Worm (Caenorhabditis elegans) whole organism, L3 larva: ENCODE results near the gene pigb-1.

Experiments used
- aly-2 ChIP-seq: fragments of 150-350 bp; optimal IDR thresholded peaks from 2 replicates; lab custom pipeline; 2014; ENCODE audit warnings: missing biosample characterization, missing genetic modification characterization
- egl-27 ChIP-seq: sonication (generic microtip); optimal IDR thresholded peaks from 4 replicates; lab custom pipeline; 2017; ENCODE audit warnings: missing biosample characterization, missing genetic modification reagents, missing genetic modification characterization
- fkh-2 ChIP-seq: fragments of 150-350 bp; optimal IDR thresholded peaks from 2 replicates; lab custom pipeline; 2014; ENCODE audit warnings: missing biosample characterization, missing genetic modification reagents, missing genetic modification characterization
- fos-1 ChIP-seq: fragments of 150-350 bp; optimal IDR thresholded peaks from 2 replicates; lab custom pipeline; 2014; ENCODE audit warnings: missing biosample characterization, missing genetic modification characterization
- hmg-11 ChIP-seq: sonication (generic microtip); optimal IDR thresholded peaks from 2 replicates; lab custom pipeline; 2016; ENCODE audit warnings: missing genetic modification characterization, missing compliant biosample characterization
- mdl-1 ChIP-seq: fragments of 150-350 bp; optimal IDR thresholded peaks from 2 replicates; lab custom pipeline; 2014; ENCODE audit warnings: missing biosample characterization, missing genetic modification characterization
- nhr-76 ChIP-seq: fragments of 150-350 bp; sonication (generic microtip); optimal IDR thresholded peaks from 5 replicates; lab custom pipeline; 2014; ENCODE audit warnings: missing biosample characterization, missing genetic modification characterization
- snpc-4 ChIP-seq: fragments of 150-350 bp; optimal IDR thresholded peaks from 2 replicates; lab custom pipeline; 2014; ENCODE audit warnings: missing biosample characterization, missing genetic modification characterization
- tbx-2 ChIP-seq: sonication (generic microtip); optimal IDR thresholded peaks from 2 replicates; lab custom pipeline; 2016; ENCODE audit warnings: mild to moderate bottlenecking, missing genetic modification characterization, missing compliant biosample characterization
- unc-62 ChIP-seq: fragments of 150-350 bp; sonication (generic microtip); optimal IDR thresholded peaks from 4 replicates; lab custom pipeline; 2014; ENCODE audit warnings: missing biosample characterization, missing genetic modification reagents, missing genetic modification characterization
- zag-1 ChIP-seq: fragments of 150-350 bp; optimal IDR thresholded peaks from 2 replicates; lab custom pipeline; 2014; ENCODE audit warnings: missing biosample characterization, missing genetic modification characterization

ce11 chrII:4981682-4982404, 11.0 kb downstream of the pigb-1 start:
- TF ChIP-seq fos-1 (tag; lab: Kevin White, UChicago) (no peak), hmg-11 (no peak), tbx-2 (tag; lab: Kevin White, UChicago) (no peak), unc-62 (GFP tag; lab: Kevin White, UChicago) (no peak), snpc-4 (tag; lab: Kevin White, UChicago) (no peak), aly-2 (no peak), egl-27 (tag; lab: Kevin White, UChicago) (no peak), zag-1 (tag; lab: Kevin White, UChicago) (no peak), nhr-76 (tag; lab: Kevin White, UChicago) (no peak), mdl-1 (tag; lab: Kevin White, UChicago) (no peak), fkh-2 (no peak)
